Fruit fly (Drosophila melanogaster) whole organism, embryonic: ENCODE measurements around the gene ksr.

ENCODE experiments used
- CG1602 ChIP-seq: fragments of 200-800 bp; sonication (Bioruptor generic); optimal IDR thresholded peaks from 3 replicates; lab custom pipeline; 2016; ENCODE audit warnings: missing biosample characterization, missing genetic modification characterization
- CG2116 ChIP-seq: fragments of 200-800 bp; sonication (Bioruptor generic); optimal IDR thresholded peaks from 3 replicates; lab custom pipeline; 2018; ENCODE audit warnings: missing biosample characterization, mild to moderate bottlenecking, missing genetic modification characterization
- Myb ChIP-seq: fragments of 200-800 bp; sonication (Bioruptor generic); optimal IDR thresholded peaks from 2 replicates; lab custom pipeline; 2016; ENCODE audit warnings: missing biosample characterization, missing genetic modification characterization
- Xbp1 ChIP-seq: fragments of 200-800 bp; sonication (Bioruptor generic); optimal IDR thresholded peaks from 3 replicates; lab custom pipeline; 2016; ENCODE audit warnings: missing biosample characterization, mild to moderate bottlenecking, missing genetic modification characterization
- insv ChIP-seq, 2 experiments: fragments of 200-800 bp; sonication (Bioruptor generic); optimal IDR thresholded peaks; 3 replicates each; lab custom pipeline; 2016 to 2018; ENCODE audit warnings: missing biosample characterization in 2 of 2, missing genetic modification characterization in 2 of 2
- sim ChIP-seq: fragments of 200-800 bp; sonication (Bioruptor generic); IDR thresholded peaks from 2 replicates; pipeline ENCODE4 v1.3.6; 2022; ENCODE audit warnings: missing biosample characterization, missing genetic modification characterization
- unc-4 ChIP-seq: fragments of 200-800 bp; sonication (Bioruptor generic); IDR thresholded peaks from 2 replicates; pipeline ENCODE4 v1.3.6; 2022; ENCODE audit warnings: missing biosample characterization, missing genetic modification characterization; ENCODE audit not compliant: partially characterized antibody

DNA sequence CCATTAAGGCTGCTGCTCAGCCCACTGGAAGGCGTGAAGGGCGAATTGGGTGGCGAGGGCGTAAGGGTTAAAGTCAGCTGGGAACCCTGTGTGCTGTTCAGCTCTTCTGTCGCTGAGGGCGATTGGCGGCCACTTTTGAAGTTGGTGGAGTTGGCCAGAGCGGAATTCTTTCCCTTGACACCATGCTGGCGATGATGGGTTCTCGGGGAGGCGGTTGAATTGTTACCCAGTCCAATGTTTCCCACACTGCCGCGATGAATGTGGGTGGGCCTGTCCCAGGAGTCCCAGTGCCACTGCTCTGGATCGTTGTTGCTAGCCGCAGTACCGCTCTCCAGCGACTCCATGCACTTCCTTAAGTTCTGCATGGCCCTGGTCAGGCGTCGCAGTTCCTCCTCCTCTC, 916 bp downstream of the ksr start:
- TF ChIP-seq CG1602 (GFP tag; lab: Kevin White, UChicago) (no peak), sim (GFP tag; lab: Robert Waterston, UW) (no peak), insv (GFP tag; optimal IDR thresholded peaks at IDR 0.05; lab: Kevin White, UChicago) (no peak), CG2116 (no peak), Xbp1 (GFP tag; lab: Kevin White, UChicago) (no peak), unc-4 (no peak), Myb (GFP tag; lab: Kevin White, UChicago) (no peak)
